Worm (Caenorhabditis elegans) whole organism, L1 larva: ENCODE data around the gene hum-8.
A peak's percentile ranks its signal among the peaks of the same experiment; 100 is the strongest.

Experiments
- C34B4.2 ChIP-seq: sonication (generic microtip); optimal IDR thresholded peaks from 2 replicates; lab custom pipeline; 2017; ENCODE audit warnings: mild to moderate bottlenecking, missing genetic modification characterization, missing compliant biosample characterization
- F16B12.6 ChIP-seq: fragments of 150-350 bp; optimal IDR thresholded peaks from 2 replicates; lab custom pipeline; 2014; ENCODE audit warnings: missing biosample characterization, missing genetic modification characterization
- Y116A8C.19 ChIP-seq: sonication (generic microtip); optimal IDR thresholded peaks from 2 replicates; lab custom pipeline; 2016; ENCODE audit warnings: missing compliant biosample characterization, missing genetic modification characterization, borderline replicate concordance
- aha-1 ChIP-seq: fragments of 150-350 bp; optimal IDR thresholded peaks from 2 replicates; lab custom pipeline; 2014; ENCODE audit warnings: missing biosample characterization, missing genetic modification characterization
- alr-1 ChIP-seq: fragments of 200-800 bp; sonication (Bioruptor generic); optimal IDR thresholded peaks from 2 replicates; lab custom pipeline; 2018; ENCODE audit warnings: borderline replicate concordance, mild to moderate bottlenecking, missing genetic modification characterization, missing compliant biosample characterization
- aly-2 ChIP-seq: fragments of 150-350 bp; optimal IDR thresholded peaks from 2 replicates; lab custom pipeline; 2014; ENCODE audit warnings: missing biosample characterization, missing genetic modification characterization
- blmp-1 ChIP-seq: fragments of 150-350 bp; optimal IDR thresholded peaks from 2 replicates; lab custom pipeline; 2014; ENCODE audit warnings: missing biosample characterization, missing genetic modification characterization
- ceh-8 ChIP-seq: fragments of 200-800 bp; sonication (Bioruptor generic); optimal IDR thresholded peaks from 2 replicates; lab custom pipeline; 2018; ENCODE audit warnings: mild to moderate bottlenecking, missing genetic modification characterization, moderate library complexity, missing compliant biosample characterization
- ceh-90 ChIP-seq: sonication (generic microtip); optimal IDR thresholded peaks from 2 replicates; lab custom pipeline; 2016; ENCODE audit warnings: missing genetic modification characterization, missing compliant biosample characterization
- ces-1 ChIP-seq: fragments of 150-350 bp; optimal IDR thresholded peaks from 2 replicates; lab custom pipeline; 2014; ENCODE audit warnings: missing biosample characterization, missing genetic modification reagents, missing genetic modification characterization
- dpl-1 ChIP-seq, 3 experiments: fragments of 150-350 bp in 2 of 3; sonication (generic microtip) in 1 of 3; optimal IDR thresholded peaks; 2 replicates each; lab custom pipeline; 2014 to 2017; ENCODE audit warnings: missing biosample characterization in 3 of 3, missing genetic modification characterization in 3 of 3, missing genetic modification reagents in 3 of 3
- dsc-1 ChIP-seq: sonication (generic microtip); optimal IDR thresholded peaks from 2 replicates; lab custom pipeline; 2016; ENCODE audit warnings: mild to moderate bottlenecking, missing genetic modification characterization, missing compliant biosample characterization
- efl-1 ChIP-seq, 4 experiments: fragments of 150-350 bp; optimal IDR thresholded peaks in 3 of 4; peaks in 1 of 4; 1 replicate in 1 of 4; 2 replicates in 3 of 4; lab custom pipeline; 2014; ENCODE audit warnings: missing biosample characterization in 2 of 4, missing genetic modification characterization in 2 of 4, missing genetic modification reagents in 2 of 4
- efl-3 ChIP-seq: fragments of 200-800 bp; sonication (Bioruptor generic); optimal IDR thresholded peaks from 2 replicates; lab custom pipeline; 2018; ENCODE audit warnings: mild to moderate bottlenecking, missing genetic modification characterization, missing compliant biosample characterization
- egl-27 ChIP-seq, 2 experiments: fragments of 150-350 bp in 1 of 2; sonication (generic microtip); optimal IDR thresholded peaks; 3 replicates each; lab custom pipeline; 2017 to 2018; ENCODE audit warnings: missing biosample characterization in 2 of 2, missing genetic modification characterization in 2 of 2, missing genetic modification reagents in 2 of 2
- elt-3 ChIP-seq, 6 experiments: fragments of 150-350 bp in 1 of 6; sonication (generic microtip); optimal IDR thresholded peaks; 2 replicates each; lab custom pipeline; 2017 to 2018; ENCODE audit warnings: missing biosample characterization in 6 of 6, missing genetic modification characterization in 6 of 6, inconsistent platforms in 1 of 6
- fkh-10 ChIP-seq: sonication (generic microtip); optimal IDR thresholded peaks from 2 replicates; lab custom pipeline; 2017; ENCODE audit warnings: missing biosample characterization, missing genetic modification reagents, missing genetic modification characterization
- fkh-8 ChIP-seq: sonication (generic microtip); optimal IDR thresholded peaks from 2 replicates; lab custom pipeline; 2016; ENCODE audit warnings: mild to moderate bottlenecking, missing genetic modification characterization, missing compliant biosample characterization
- hlh-4 ChIP-seq: sonication (generic microtip); optimal IDR thresholded peaks from 2 replicates; lab custom pipeline; 2016; ENCODE audit warnings: mild to moderate bottlenecking, missing genetic modification characterization, missing compliant biosample characterization
- hpl-2 ChIP-seq: fragments of 150-350 bp; optimal IDR thresholded peaks from 2 replicates; lab custom pipeline; 2014; ENCODE audit warnings: missing biosample characterization, missing genetic modification reagents, missing genetic modification characterization
- isw-1 ChIP-seq: fragments of 200-800 bp; sonication (Bioruptor generic); IDR thresholded peaks from 2 replicates; pipeline ENCODE4 v1.3.6; 2022; ENCODE audit warnings: missing genetic modification characterization, missing compliant biosample characterization
- jun-1 ChIP-seq: fragments of 150-350 bp; optimal IDR thresholded peaks from 2 replicates; lab custom pipeline; 2014; ENCODE audit warnings: missing biosample characterization, missing genetic modification reagents, missing genetic modification characterization
- lin-13 ChIP-seq: fragments of 150-350 bp; optimal IDR thresholded peaks from 2 replicates; lab custom pipeline; 2014; ENCODE audit warnings: missing biosample characterization, missing genetic modification reagents, missing genetic modification characterization
- lin-15B ChIP-seq: fragments of 150-350 bp; sonication (generic microtip); optimal IDR thresholded peaks from 3 replicates; lab custom pipeline; 2014; ENCODE audit warnings: missing biosample characterization, missing genetic modification characterization
- lsy-2 ChIP-seq, 2 experiments: fragments of 150-350 bp; optimal IDR thresholded peaks; 2 replicates each; lab custom pipeline; 2014; ENCODE audit warnings: missing biosample characterization in 2 of 2, missing genetic modification characterization in 2 of 2
- mab-9 ChIP-seq: fragments of 200-800 bp; sonication (Bioruptor generic); IDR thresholded peaks from 2 replicates; pipeline ENCODE4 v1.3.6; 2022; ENCODE audit warnings: missing genetic modification reagents, missing genetic modification characterization, missing compliant biosample characterization
- mdl-1 ChIP-seq, 2 experiments: fragments of 150-350 bp; optimal IDR thresholded peaks; 2 replicates each; lab custom pipeline; 2014 to 2017; ENCODE audit warnings: missing biosample characterization in 2 of 2, missing genetic modification characterization in 2 of 2, inconsistent platforms in 1 of 2
- nhr-11 ChIP-seq: fragments of 150-350 bp; optimal IDR thresholded peaks from 2 replicates; lab custom pipeline; 2014; ENCODE audit warnings: missing biosample characterization, missing genetic modification characterization
- nhr-12 ChIP-seq: sonication (generic microtip); optimal IDR thresholded peaks from 2 replicates; lab custom pipeline; 2017; ENCODE audit warnings: missing biosample characterization, missing genetic modification characterization
- nhr-20 ChIP-seq: sonication (generic microtip); optimal IDR thresholded peaks from 2 replicates; lab custom pipeline; 2016; ENCODE audit warnings: mild to moderate bottlenecking, missing genetic modification characterization, missing compliant biosample characterization
- nhr-237 ChIP-seq: fragments of 150-350 bp; optimal IDR thresholded peaks from 2 replicates; lab custom pipeline; 2014; ENCODE audit warnings: missing biosample characterization, missing genetic modification characterization
- nhr-47 ChIP-seq: sonication (generic microtip); optimal IDR thresholded peaks from 2 replicates; lab custom pipeline; 2016; ENCODE audit warnings: mild to moderate bottlenecking, missing genetic modification characterization, moderate library complexity, missing compliant biosample characterization
- nhr-71 ChIP-seq: sonication (generic microtip); optimal IDR thresholded peaks from 2 replicates; lab custom pipeline; 2016; ENCODE audit warnings: mild to moderate bottlenecking, missing genetic modification characterization, moderate library complexity, missing compliant biosample characterization
- nhr-76 ChIP-seq: sonication (generic microtip); optimal IDR thresholded peaks from 2 replicates; lab custom pipeline; 2017; ENCODE audit warnings: missing biosample characterization, missing genetic modification characterization
- nhr-77 ChIP-seq: fragments of 150-350 bp; optimal IDR thresholded peaks from 2 replicates; lab custom pipeline; 2014; ENCODE audit warnings: missing biosample characterization, missing genetic modification characterization
- nhr-85 ChIP-seq: sonication (generic microtip); peaks from one replicate; lab custom pipeline; 2016; ENCODE audit warnings: missing genetic modification characterization, inconsistent platforms, missing compliant biosample characterization
- pag-3 ChIP-seq: sonication (generic microtip); optimal IDR thresholded peaks from 2 replicates; lab custom pipeline; 2017; ENCODE audit warnings: missing genetic modification characterization, mild to moderate bottlenecking, missing compliant biosample characterization, antibody characterized with exemption, borderline replicate concordance; ENCODE audit not compliant: insufficient read depth
- pax-3 ChIP-seq: fragments of 200-800 bp; sonication (Bioruptor generic); optimal IDR thresholded peaks from 2 replicates; lab custom pipeline; 2018; ENCODE audit warnings: mild to moderate bottlenecking, missing genetic modification characterization, moderate library complexity, missing compliant biosample characterization
- pqm-1 ChIP-seq: sonication (generic microtip); optimal IDR thresholded peaks from 3 replicates; lab custom pipeline; 2017; ENCODE audit warnings: missing biosample characterization, missing genetic modification characterization
- rnt-1 ChIP-seq: sonication (generic microtip); optimal IDR thresholded peaks from 2 replicates; lab custom pipeline; 2016; ENCODE audit warnings: mild to moderate bottlenecking, missing genetic modification characterization, moderate library complexity, missing compliant biosample characterization
- skn-1 ChIP-seq: fragments of 150-350 bp; optimal IDR thresholded peaks from 2 replicates; lab custom pipeline; 2014; ENCODE audit warnings: missing biosample characterization, missing genetic modification characterization
- snu-23 ChIP-seq: sonication (generic microtip); optimal IDR thresholded peaks from 2 replicates; lab custom pipeline; 2016; ENCODE audit warnings: missing genetic modification characterization, missing compliant biosample characterization
- swsn-7 ChIP-seq: sonication (generic microtip); optimal IDR thresholded peaks from 2 replicates; lab custom pipeline; 2016; ENCODE audit warnings: missing genetic modification characterization, missing compliant biosample characterization
- tbx-2 ChIP-seq: sonication (generic microtip); optimal IDR thresholded peaks from 2 replicates; lab custom pipeline; 2016; ENCODE audit warnings: missing genetic modification characterization, missing compliant biosample characterization
- unc-130 ChIP-seq: fragments of 150-350 bp; optimal IDR thresholded peaks from 2 replicates; lab custom pipeline; 2017; ENCODE audit warnings: missing biosample characterization, missing genetic modification characterization, inconsistent platforms
- unc-62 ChIP-seq: fragments of 150-350 bp; optimal IDR thresholded peaks from 2 replicates; lab custom pipeline; 2014; ENCODE audit warnings: missing biosample characterization, missing genetic modification reagents, missing genetic modification characterization
- unc-86 ChIP-seq: sonication (generic microtip); optimal IDR thresholded peaks from 2 replicates; lab custom pipeline; 2016; ENCODE audit warnings: missing genetic modification characterization, missing compliant biosample characterization
- vab-15 ChIP-seq: sonication (generic microtip); optimal IDR thresholded peaks from 2 replicates; lab custom pipeline; 2017; ENCODE audit warnings: missing genotype, mild to moderate bottlenecking, missing genetic modification characterization, missing compliant biosample characterization
- xbp-1 ChIP-seq: sonication (generic microtip); optimal IDR thresholded peaks from 2 replicates; lab custom pipeline; 2016; ENCODE audit warnings: missing genetic modification characterization, missing compliant biosample characterization
- zag-1 ChIP-seq: fragments of 150-350 bp; optimal IDR thresholded peaks from 2 replicates; lab custom pipeline; 2014; ENCODE audit warnings: missing biosample characterization, missing genetic modification characterization
- zip-4 ChIP-seq: fragments of 200-800 bp; sonication (Bioruptor generic); optimal IDR thresholded peaks from 2 replicates; lab custom pipeline; 2018; ENCODE audit warnings: mild to moderate bottlenecking, missing genetic modification characterization, moderate library complexity, missing compliant biosample characterization
- ztf-11 ChIP-seq, 2 experiments: sonication (generic microtip); optimal IDR thresholded peaks; 2 replicates each; lab custom pipeline; 2016 to 2017; ENCODE audit warnings: missing genetic modification characterization in 2 of 2, missing biosample characterization in 1 of 2, missing compliant biosample characterization in 1 of 2
- ztf-4 ChIP-seq: fragments of 150-350 bp; optimal IDR thresholded peaks from 2 replicates; lab custom pipeline; 2014; ENCODE audit warnings: missing biosample characterization, missing genetic modification characterization

The hum-8 gene

DNA sequence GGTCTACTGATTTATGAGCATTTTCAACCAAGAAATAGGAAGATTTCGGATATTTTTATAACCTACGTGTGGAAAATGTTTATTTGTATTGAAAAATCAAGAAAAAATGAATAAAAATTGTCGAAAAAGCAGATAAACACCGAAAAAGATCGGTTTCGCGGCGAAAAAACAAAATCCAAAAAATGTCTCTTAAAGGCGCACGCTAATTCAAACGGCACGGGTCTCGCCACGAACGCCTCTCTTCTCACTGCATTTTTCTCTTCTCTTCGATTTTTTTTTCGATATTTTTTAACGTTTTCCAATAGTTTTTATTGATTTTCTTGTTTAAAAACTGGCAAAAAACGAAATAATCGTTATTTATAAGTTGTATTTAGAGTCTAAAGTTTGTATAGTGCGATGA is 14.8 kb downstream of the hum-8 start (continued):
- 0 out of 2 replicates have a peak, but pooled peaks have one; percentile 5 for TF ChIP-seq isw-1 (GFP tag; lab: Robert Waterston, UW)
- TF ChIP-seq zag-1, result no peak
- no peak for TF ChIP-seq F16B12.6 (tag; lab: Kevin White, UChicago)
- no peak for TF ChIP-seq Y116A8C.19
- TF ChIP-seq ceh-90 (tag; lab: Kevin White, UChicago), result no peak
- no peak for TF ChIP-seq alr-1 (tag; lab: Kevin White, UChicago)
- peak; percentile 25 for TF ChIP-seq xbp-1 (tag; lab: Kevin White, UChicago)
- TF ChIP-seq hpl-2 (GFP tag; lab: Kevin White, UChicago), result no peak
- TF ChIP-seq lin-13 (GFP tag; lab: Kevin White, UChicago), result no peak
- no peak for TF ChIP-seq pax-3 (tag; lab: Kevin White, UChicago)
- TF ChIP-seq egl-27 (tag; optimal IDR thresholded peaks at IDR 0.05; lab: Kevin White, UChicago), result no peak
- no peak for TF ChIP-seq nhr-20 (tag; lab: Kevin White, UChicago)
- TF ChIP-seq nhr-71 (tag; lab: Kevin White, UChicago), result peak; percentile 28
- TF ChIP-seq mab-9 (GFP tag; lab: Robert Waterston, UW), result no peak
- no peak for TF ChIP-seq jun-1
- TF ChIP-seq fkh-10 (GFP tag; lab: Kevin White, UChicago), result no peak
- TF ChIP-seq vab-15 (tag; lab: Kevin White, UChicago), result no peak
- TF ChIP-seq nhr-237 (tag; lab: Kevin White, UChicago), result no peak
- TF ChIP-seq pag-3 (tag; lab: Kevin White, UChicago), result no peak
- TF ChIP-seq aha-1 (tag; lab: Kevin White, UChicago), result no peak
- peak; percentile 10 for TF ChIP-seq rnt-1 (tag; lab: Kevin White, UChicago)
- no peak for TF ChIP-seq swsn-7
- no peak for TF ChIP-seq nhr-12 (tag; lab: Kevin White, UChicago)
- TF ChIP-seq skn-1 (tag; lab: Kevin White, UChicago), result peak; percentile 35
- peak; percentile 49 to 76 (median 64) for TF ChIP-seq dpl-1 (GFP tag; optimal IDR thresholded peaks at IDR 0.05; lab: Kevin White, UChicago)
- TF ChIP-seq snu-23, result peak; percentile 40
- TF ChIP-seq unc-130, result no peak
- peak; percentile 28 for TF ChIP-seq nhr-47 (tag; lab: Kevin White, UChicago)
- no peak for TF ChIP-seq blmp-1
- TF ChIP-seq efl-3 (GFP tag; lab: Kevin White, UChicago), result no peak
- TF ChIP-seq nhr-11, result no peak
- TF ChIP-seq efl-1 (optimal IDR thresholded peaks at IDR 0.05; lab: Kevin White, UChicago), result peak; percentile 62 to 67
- TF ChIP-seq efl-1 (GFP tag; optimal IDR thresholded peaks at IDR 0.05 in 1 of 2; lab: Kevin White, UChicago), result peak; percentile 70 to 88
- no peak for TF ChIP-seq ztf-11 (tag; optimal IDR thresholded peaks at IDR 0.05; lab: Kevin White, UChicago)
- TF ChIP-seq elt-3 (tag; optimal IDR thresholded peaks at IDR 0.05; lab: Kevin White, UChicago), result peak in 1 of 6 experiments; percentile 59
- TF ChIP-seq zip-4, result no peak
- no peak for TF ChIP-seq pqm-1 (tag; lab: Kevin White, UChicago)
- peak; percentile 51 to 82 for TF ChIP-seq lsy-2 (tag; optimal IDR thresholded peaks at IDR 0.05; lab: Kevin White, UChicago)
- no peak for TF ChIP-seq ces-1
- no peak for TF ChIP-seq hlh-4 (tag; lab: Kevin White, UChicago)
- no peak for TF ChIP-seq unc-62
- no peak for TF ChIP-seq unc-86 (tag; lab: Kevin White, UChicago)
- TF ChIP-seq dsc-1 (tag; lab: Kevin White, UChicago), result no peak
- no peak for TF ChIP-seq nhr-85 (tag; lab: Kevin White, UChicago)
- peak; percentile 5 for TF ChIP-seq lin-15B (tag; lab: Kevin White, UChicago)
- no peak for TF ChIP-seq nhr-77 (tag; lab: Kevin White, UChicago)
- TF ChIP-seq aly-2 (tag; lab: Kevin White, UChicago), result no peak
- TF ChIP-seq ztf-4 (tag; lab: Kevin White, UChicago), result no peak
- TF ChIP-seq tbx-2 (tag; lab: Kevin White, UChicago), result peak; percentile 11
- TF ChIP-seq nhr-76, result no peak
- no peak for TF ChIP-seq C34B4.2 (tag; lab: Kevin White, UChicago)
- TF ChIP-seq fkh-8 (tag; lab: Kevin White, UChicago), result no peak
- no peak for TF ChIP-seq mdl-1 (tag; optimal IDR thresholded peaks at IDR 0.05; lab: Kevin White, UChicago)
- TF ChIP-seq ceh-8 (GFP tag; lab: Kevin White, UChicago), result no peak
